Worm (Caenorhabditis elegans) whole organism, L3 larva: ENCODE measurements around the gene C30B5.6.

Experiments used
- ama-1 ChIP-seq: fragments of 150-350 bp; optimal IDR thresholded peaks from 2 replicates; lab custom pipeline; 2018
- ceh-82 ChIP-seq: fragments of 150-350 bp; optimal IDR thresholded peaks from 2 replicates; lab custom pipeline; 2014; ENCODE audit warnings: missing biosample characterization, missing genetic modification characterization
- mdl-1 ChIP-seq: fragments of 150-350 bp; optimal IDR thresholded peaks from 2 replicates; lab custom pipeline; 2014; ENCODE audit warnings: missing biosample characterization, missing genetic modification characterization
- nhr-237 ChIP-seq: fragments of 150-350 bp; optimal IDR thresholded peaks from 2 replicates; lab custom pipeline; 2014; ENCODE audit warnings: missing biosample characterization, missing genetic modification characterization
- nhr-77 ChIP-seq: fragments of 150-350 bp; optimal IDR thresholded peaks from 2 replicates; lab custom pipeline; 2014; ENCODE audit warnings: missing biosample characterization, missing genetic modification characterization
- pqm-1 ChIP-seq: fragments of 150-350 bp; optimal IDR thresholded peaks from 2 replicates; lab custom pipeline; 2017; ENCODE audit warnings: missing biosample characterization, missing genetic modification characterization, inconsistent platforms
- skn-1 ChIP-seq: fragments of 150-350 bp; optimal IDR thresholded peaks from 2 replicates; lab custom pipeline; 2014; ENCODE audit warnings: missing biosample characterization, missing genetic modification characterization
- unc-39 ChIP-seq: sonication (generic microtip); optimal IDR thresholded peaks from 4 replicates; lab custom pipeline; 2017; ENCODE audit warnings: missing biosample characterization, missing genetic modification characterization
- unc-62 ChIP-seq: fragments of 150-350 bp; sonication (generic microtip); optimal IDR thresholded peaks from 4 replicates; lab custom pipeline; 2014; ENCODE audit warnings: missing biosample characterization, missing genetic modification reagents, missing genetic modification characterization
- zag-1 ChIP-seq: fragments of 150-350 bp; optimal IDR thresholded peaks from 2 replicates; lab custom pipeline; 2014; ENCODE audit warnings: missing biosample characterization, missing genetic modification characterization

DNA sequence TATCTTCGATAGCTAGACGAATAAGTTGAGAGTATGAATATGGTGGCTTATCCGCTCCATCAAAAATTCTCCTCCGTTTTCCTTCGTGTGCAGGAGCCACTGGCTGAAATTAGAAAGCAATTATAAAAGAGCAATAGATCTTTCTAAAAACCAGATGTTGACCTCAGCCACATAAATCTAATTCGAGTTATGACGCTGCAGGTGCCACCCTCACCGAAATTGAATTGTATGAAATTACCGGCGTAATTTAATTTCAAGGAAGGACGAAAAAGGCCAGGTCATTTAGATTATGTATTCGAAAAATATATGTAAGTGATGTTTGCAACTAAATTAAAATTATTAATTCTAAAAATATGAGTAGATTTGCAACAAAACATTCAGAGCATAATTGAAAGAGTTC lies 31.7 kb downstream of the C30B5.6 start:
- TF ChIP-seq pqm-1 (tag; lab: Kevin White, UChicago) (no peak), unc-39 (tag; lab: Kevin White, UChicago) (no peak), mdl-1 (tag; lab: Kevin White, UChicago) (no peak), ama-1 (lab: Kevin White, UChicago) (no peak), zag-1 (tag; lab: Kevin White, UChicago) (no peak), skn-1 (no peak), unc-62 (GFP tag; lab: Kevin White, UChicago) (no peak), nhr-237 (tag; lab: Kevin White, UChicago) (no peak), ceh-82 (tag; lab: Kevin White, UChicago) (no peak), nhr-77 (no peak)
